Fruit fly (Drosophila melanogaster) whole organism, prepupa: Measurements from ENCODE around the gene CG33664.

Experiments used
- Blimp-1 ChIP-seq: fragments of 200-800 bp; sonication (Bioruptor generic); optimal IDR thresholded peaks from 3 replicates; lab custom pipeline; 2017; ENCODE audit warnings: missing biosample characterization, missing genetic modification characterization, mild to moderate bottlenecking, moderate library complexity, missing genetic modification reagents
- CG10669 ChIP-seq: fragments of 200-800 bp; sonication (Bioruptor generic); optimal IDR thresholded peaks from 3 replicates; lab custom pipeline; 2018; ENCODE audit warnings: missing biosample characterization, mild to moderate bottlenecking, missing genetic modification characterization, moderate library complexity
- CG34406 ChIP-seq: fragments of 200-800 bp; sonication (Bioruptor generic); optimal IDR thresholded peaks from 3 replicates; lab custom pipeline; 2016; ENCODE audit warnings: missing biosample characterization, missing genetic modification characterization
- CG6792 ChIP-seq: fragments of 200-800 bp; sonication (Bioruptor generic); optimal IDR thresholded peaks from 3 replicates; lab custom pipeline; 2016; ENCODE audit warnings: missing biosample characterization, missing genetic modification characterization
- Eip78C ChIP-seq: fragments of 200-800 bp; sonication (Bioruptor generic); peaks from one replicate; lab custom pipeline; 2016; ENCODE audit warnings: missing biosample characterization, missing genetic modification characterization
- Ets21C ChIP-seq: fragments of 200-800 bp; sonication (Bioruptor generic); optimal IDR thresholded peaks from 3 replicates; lab custom pipeline; 2016; ENCODE audit warnings: missing biosample characterization, missing genetic modification characterization
- Hr38 ChIP-seq: sonication (Bioruptor generic); optimal IDR thresholded peaks from 2 replicates; lab custom pipeline; 2016; ENCODE audit warnings: missing biosample characterization, missing genetic modification characterization
- Lpt ChIP-seq: fragments of 200-800 bp; sonication (Bioruptor generic); optimal IDR thresholded peaks from 3 replicates; lab custom pipeline; 2016; ENCODE audit warnings: missing biosample characterization, missing genetic modification characterization
- cyc ChIP-seq: fragments of 200-800 bp; sonication (Bioruptor generic); optimal IDR thresholded peaks from 3 replicates; lab custom pipeline; 2016; ENCODE audit warnings: missing biosample characterization, missing genetic modification characterization
- fd59A ChIP-seq: fragments of 200-800 bp; sonication (Bioruptor generic); optimal IDR thresholded peaks from 2 replicates; lab custom pipeline; 2017; ENCODE audit warnings: missing biosample characterization, mild to moderate bottlenecking, missing genetic modification characterization, missing genetic modification reagents
- pdm3 ChIP-seq: fragments of 200-800 bp; sonication (Bioruptor generic); optimal IDR thresholded peaks from 3 replicates; lab custom pipeline; 2016; ENCODE audit warnings: missing biosample characterization, missing genetic modification characterization
- svp ChIP-seq: fragments of 200-800 bp; sonication (Bioruptor generic); peaks from one replicate; lab custom pipeline; 2016; ENCODE audit warnings: missing biosample characterization, missing genetic modification characterization

DNA sequence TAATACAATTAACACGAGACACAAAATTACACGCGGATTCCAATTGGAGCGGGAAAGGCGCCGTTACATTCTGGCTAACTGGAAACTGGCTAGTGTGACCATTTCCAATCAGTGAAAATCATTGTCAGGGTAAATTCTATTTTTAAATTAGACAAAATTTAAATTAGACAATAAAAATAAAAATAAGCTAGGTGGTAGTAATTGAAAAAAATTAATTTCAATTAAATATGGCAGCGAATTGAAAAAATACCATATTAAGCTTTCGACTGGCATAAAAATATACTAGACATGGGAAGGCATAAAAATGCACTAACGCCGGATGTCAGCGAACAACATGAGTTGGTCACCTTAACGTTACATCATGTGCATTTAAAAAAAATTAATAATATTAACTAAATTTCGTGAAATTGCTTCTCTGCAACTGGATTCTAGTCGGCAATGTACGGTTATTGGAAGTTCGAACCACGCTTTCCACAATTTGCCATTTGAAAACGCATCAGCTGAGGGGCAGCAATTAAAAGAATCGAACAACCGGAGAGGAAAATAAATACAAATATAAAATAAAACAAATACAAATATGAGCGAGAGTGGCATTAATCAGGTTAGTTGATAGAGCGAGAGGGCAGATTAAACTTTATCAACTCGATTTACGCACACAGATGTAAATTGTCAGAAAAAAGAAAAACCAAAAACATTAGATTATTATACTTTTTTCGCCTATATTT is 18.2 kb upstream of the CG33664 start, which contains the start of the genes swa and Marf:
- TF ChIP-seq svp (GFP tag; lab: Kevin White, UChicago): no peak
- TF ChIP-seq Lpt: no peak
- peak; percentile 48 for TF ChIP-seq Eip78C (GFP tag; lab: Kevin White, UChicago)
- TF ChIP-seq Blimp-1 (GFP tag; lab: Kevin White, UChicago): no peak
- TF ChIP-seq fd59A: no peak
- no peak for TF ChIP-seq CG34406 (GFP tag; lab: Kevin White, UChicago)
- no peak for TF ChIP-seq pdm3 (GFP tag; lab: Kevin White, UChicago)
- TF ChIP-seq Hr38: no peak
- TF ChIP-seq Ets21C: no peak
- TF ChIP-seq CG10669 (GFP tag; lab: Kevin White, UChicago): no peak
- TF ChIP-seq CG6792: no peak
- no peak for TF ChIP-seq cyc (GFP tag; lab: Kevin White, UChicago)
